Worm (Caenorhabditis elegans) whole organism, L4/young adult: ENCODE measurements around the gene emc-6.

ENCODE experiments used
- W03F9.2 ChIP-seq: fragments of 150-350 bp; optimal IDR thresholded peaks from 2 replicates; lab custom pipeline; 2014; ENCODE audit warnings: missing biosample characterization, missing genetic modification characterization
- dao-5 ChIP-seq: sonication (generic microtip); optimal IDR thresholded peaks from 2 replicates; lab custom pipeline; 2016; ENCODE audit warnings: missing genotype, missing genetic modification characterization, moderate library complexity, missing compliant biosample characterization
- him-1 ChIP-seq: sonication (generic microtip); optimal IDR thresholded peaks from 2 replicates; lab custom pipeline; 2016; ENCODE audit warnings: missing genotype, missing genetic modification reagents, missing genetic modification characterization, missing compliant biosample characterization

emc-6 gene

DNA sequence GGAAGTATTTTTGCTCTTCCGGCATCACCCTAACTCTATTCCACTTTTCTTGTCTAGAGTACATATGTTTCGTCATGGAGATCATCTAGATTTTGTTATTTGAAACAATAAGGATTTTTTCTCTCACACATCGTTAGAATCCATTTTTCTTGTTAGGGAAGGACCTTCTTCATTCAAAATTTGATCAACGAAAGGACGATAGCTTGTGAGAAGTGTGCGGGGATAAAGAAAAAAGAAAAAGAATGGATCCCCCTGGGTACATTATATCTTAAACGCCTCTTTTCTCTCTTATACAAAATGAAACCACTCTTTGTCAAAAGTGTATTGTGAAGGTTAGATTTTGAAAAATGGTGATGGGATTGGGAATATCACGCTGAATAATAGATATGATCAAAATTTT is 48.0 kb downstream of the emc-6 start:
- TF ChIP-seq W03F9.2 (tag; lab: Kevin White, UChicago) = no peak
- TF ChIP-seq dao-5 = no peak
- TF ChIP-seq him-1 (tag; lab: Kevin White, UChicago) = no peak

DNA sequence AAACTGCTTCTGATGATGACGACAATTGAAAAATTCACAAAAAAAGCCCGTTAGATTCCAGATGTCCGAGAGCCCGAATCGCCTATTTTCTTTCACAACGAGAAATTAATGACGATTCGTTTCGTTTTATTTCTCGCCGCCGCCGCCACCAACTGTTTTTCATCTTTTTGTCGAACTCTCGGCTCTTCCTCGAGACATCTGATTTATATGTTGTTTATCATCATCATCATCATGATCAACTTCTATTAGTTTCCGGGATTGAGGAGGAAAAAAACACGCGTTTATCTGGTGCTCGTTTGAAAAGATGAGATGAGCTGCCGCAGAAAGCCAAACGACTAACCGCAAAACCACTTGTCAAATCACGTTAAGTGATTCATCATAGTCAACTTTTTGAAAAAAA is 50.1 kb downstream of the emc-6 start:
- TF ChIP-seq W03F9.2 (tag; lab: Kevin White, UChicago) (no peak), him-1 (tag; lab: Kevin White, UChicago) (no peak), dao-5 (no peak)
